Worm (Caenorhabditis elegans) whole organism, late embryonic: Measurements from ENCODE around the gene F46F5.14.

Source experiments
- F13H6.1 ChIP-seq: sonication (generic microtip); optimal IDR thresholded peaks from 2 replicates; lab custom pipeline; 2016; ENCODE audit warnings: missing genetic modification characterization, missing compliant biosample characterization
- Y22D7AL.16 ChIP-seq: sonication (generic microtip); optimal IDR thresholded peaks from 2 replicates; lab custom pipeline; 2016; ENCODE audit warnings: missing genetic modification characterization, missing compliant biosample characterization
- ceh-48 ChIP-seq: sonication (generic microtip); optimal IDR thresholded peaks from 2 replicates; lab custom pipeline; 2016; ENCODE audit warnings: missing genetic modification characterization, inconsistent platforms, missing compliant biosample characterization
- gmeb-2 ChIP-seq: sonication (generic microtip); optimal IDR thresholded peaks from 2 replicates; lab custom pipeline; 2016; ENCODE audit warnings: missing genetic modification characterization, inconsistent platforms, missing compliant biosample characterization
- hlh-6 ChIP-seq: sonication (generic microtip); optimal IDR thresholded peaks from 2 replicates; lab custom pipeline; 2016; ENCODE audit warnings: missing genotype, missing genetic modification characterization, missing compliant biosample characterization
- pha-4 ChIP-seq: fragments of 150-350 bp; optimal IDR thresholded peaks from 2 replicates; lab custom pipeline; 2018; ENCODE audit warnings: missing biosample characterization, missing genetic modification reagents, missing genetic modification characterization
- rnt-1 ChIP-seq: sonication (generic microtip); optimal IDR thresholded peaks from 2 replicates; lab custom pipeline; 2016; ENCODE audit warnings: missing genetic modification characterization, missing compliant biosample characterization
- tbx-2 ChIP-seq: sonication (generic microtip); optimal IDR thresholded peaks from 2 replicates; lab custom pipeline; 2016; ENCODE audit warnings: missing genetic modification characterization, missing compliant biosample characterization
- unc-3 ChIP-seq, 2 experiments: fragments of 200-800 bp in 1 of 2; sonication (Bioruptor generic) in 1 of 2; sonication (generic microtip) in 1 of 2; conservative IDR thresholded peaks in 1 of 2; optimal IDR thresholded peaks in 1 of 2; 2 replicates each; pipeline versions ENCODE4 v1.3.6 to Lab custom; 2016 to 2022; ENCODE audit warnings: missing compliant biosample characterization in 2 of 2, missing genetic modification characterization in 2 of 2, missing genetic modification reagents in 1 of 2
- zip-5 ChIP-seq: sonication (generic microtip); optimal IDR thresholded peaks from 2 replicates; lab custom pipeline; 2016; ENCODE audit warnings: missing genetic modification characterization, missing compliant biosample characterization

ce11 chrII:820519-820918 lies 20.7 kb downstream of the F46F5.14 start, which contains the start of gene F46F5.7:
- no peak for TF ChIP-seq tbx-2
- TF ChIP-seq hlh-6 (tag; lab: Kevin White, UChicago) = no peak
- TF ChIP-seq unc-3 (GFP tag; conservative IDR thresholded peaks at IDR 0.05; lab: Robert Waterston, UW) = no peak
- no peak for TF ChIP-seq unc-3 (tag; optimal IDR thresholded peaks at IDR 0.05; lab: Kevin White, UChicago)
- no peak for TF ChIP-seq gmeb-2
- no peak for TF ChIP-seq F13H6.1 (tag; lab: Kevin White, UChicago)
- TF ChIP-seq Y22D7AL.16 (tag; lab: Kevin White, UChicago) = no peak
- TF ChIP-seq zip-5 = no peak
- TF ChIP-seq rnt-1 (tag; lab: Kevin White, UChicago) = no peak
- no peak for TF ChIP-seq ceh-48
- TF ChIP-seq pha-4 = no peak
